Worm (Caenorhabditis elegans) whole organism, L4 larva: ENCODE results near the gene F09G2.8.

Experiments used
- F49E8.2 ChIP-seq: sonication (generic microtip); optimal IDR thresholded peaks from 2 replicates; lab custom pipeline; 2016; ENCODE audit warnings: missing compliant biosample characterization, mild to moderate bottlenecking, missing genetic modification characterization, borderline replicate concordance
- tag-97 ChIP-seq: fragments of 200-800 bp; sonication (Bioruptor generic); IDR thresholded peaks from 2 replicates; pipeline ENCODE4 v1.3.6; 2022; ENCODE audit warnings: missing genetic modification characterization, missing compliant biosample characterization

DNA sequence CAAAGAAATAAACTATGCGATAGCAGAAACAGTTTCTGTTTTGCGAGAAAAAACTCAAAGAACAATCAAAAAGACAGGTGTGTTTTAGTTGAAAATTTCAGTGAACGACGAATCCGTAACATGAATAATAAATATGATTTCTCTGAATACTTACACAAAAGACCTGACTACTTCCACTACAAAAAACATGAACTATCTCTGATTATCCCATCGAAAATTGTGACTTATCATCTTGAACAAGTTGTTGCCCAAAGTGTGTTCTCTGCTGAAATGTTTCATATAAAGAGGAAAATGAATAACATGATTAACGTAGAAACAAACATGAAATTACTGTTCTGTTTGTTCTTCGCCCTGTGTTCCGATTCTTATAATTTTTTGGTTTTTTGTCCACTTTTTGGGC lies 26.8 kb downstream of the F09G2.8 start, which contains the start of gene ugt-36:
- no peak for TF ChIP-seq tag-97
- no peak for TF ChIP-seq F49E8.2 (tag; lab: Kevin White, UChicago)
